Worm (Caenorhabditis elegans) whole organism, L4/young adult: ENCODE measurements around the gene Y22D7AL.9.

Source experiments
- W03F9.2 ChIP-seq: fragments of 150-350 bp; optimal IDR thresholded peaks from 2 replicates; lab custom pipeline; 2014; ENCODE audit warnings: missing biosample characterization, missing genetic modification characterization
- him-1 ChIP-seq: sonication (generic microtip); optimal IDR thresholded peaks from 2 replicates; lab custom pipeline; 2016; ENCODE audit warnings: missing genotype, missing genetic modification reagents, missing genetic modification characterization, missing compliant biosample characterization

ce11 chrIII:1619890-1620289 lies 6.1 kb upstream of the Y22D7AL.9 start:
- TF ChIP-seq him-1 (tag; lab: Kevin White, UChicago) (no peak), W03F9.2 (tag; lab: Kevin White, UChicago) (no peak)
